Fruit fly (Drosophila melanogaster) whole organism, wandering third instar larva: ENCODE results near the gene CG8671.

Experiments used
- Abd-B ChIP-seq: fragments of >200 bp; optimal IDR thresholded peaks from 2 replicates; lab custom pipeline; 2017; ENCODE audit warnings: missing biosample characterization, missing genetic modification characterization
- CrebA ChIP-seq: fragments of 200-800 bp; sonication (Bioruptor generic); optimal IDR thresholded peaks from 2 replicates; lab custom pipeline; 2016; ENCODE audit warnings: missing biosample characterization, mild to moderate bottlenecking, missing genetic modification characterization, borderline replicate concordance
- Dfd ChIP-seq: fragments of >200 bp; optimal IDR thresholded peaks from 2 replicates; lab custom pipeline; 2017; ENCODE audit warnings: missing biosample characterization, missing genetic modification characterization
- Dif ChIP-seq: fragments of 200-275, 200-300 bp; sonication (Bioruptor generic); optimal IDR thresholded peaks from 2 replicates; lab custom pipeline; 2018; ENCODE audit warnings: missing biosample characterization, missing genetic modification characterization; ENCODE audit not compliant: partially characterized antibody
- HLH106 ChIP-seq: fragments of 200-800 bp; optimal IDR thresholded peaks from 3 replicates; lab custom pipeline; 2019; ENCODE audit warnings: missing biosample characterization, mild to moderate bottlenecking, missing genetic modification characterization, moderate library complexity
- Hnf4 ChIP-seq: fragments of 200-800 bp; sonication (Bioruptor generic); optimal IDR thresholded peaks from 2 replicates; lab custom pipeline; 2016; ENCODE audit warnings: missing biosample characterization, mild to moderate bottlenecking, missing genetic modification characterization
- Hr83 ChIP-seq: fragments of 200-300 bp; sonication (Bioruptor generic); optimal IDR thresholded peaks from 2 replicates; lab custom pipeline; 2016; ENCODE audit warnings: missing biosample characterization, mild to moderate bottlenecking, missing genetic modification characterization, moderate library complexity; ENCODE audit not compliant: poor library complexity, severe bottlenecking
- Mio ChIP-seq: sonication (Bioruptor generic); optimal IDR thresholded peaks from 2 replicates; lab custom pipeline; 2016; ENCODE audit warnings: missing biosample characterization, missing genetic modification characterization
- Myc ChIP-seq: fragments of >200 bp; optimal IDR thresholded peaks from 2 replicates; lab custom pipeline; 2017
- N ChIP-seq: fragments of >200 bp; optimal IDR thresholded peaks from 2 replicates; lab custom pipeline; 2018; ENCODE audit warnings: missing biosample characterization, missing external identifiers, missing genetic modification characterization
- OdsH ChIP-seq: fragments of 200-800 bp; sonication (Bioruptor generic); optimal IDR thresholded peaks from 2 replicates; lab custom pipeline; 2016; ENCODE audit warnings: missing biosample characterization, mild to moderate bottlenecking, missing genetic modification characterization
- Rel ChIP-seq, 2 experiments: fragments of 200-800 bp; sonication (Bioruptor generic) in 1 of 2; optimal IDR thresholded peaks; 2 replicates in 1 of 2; 3 replicates in 1 of 2; lab custom pipeline; 2016 to 2019; ENCODE audit warnings: mild to moderate bottlenecking in 2 of 2, missing biosample characterization in 2 of 2, missing genetic modification characterization in 2 of 2, moderate library complexity in 1 of 2
- Sp1 ChIP-seq: fragments of 200-800 bp; sonication (Bioruptor generic); optimal IDR thresholded peaks from 3 replicates; lab custom pipeline; 2019; ENCODE audit warnings: missing biosample characterization, mild to moderate bottlenecking, missing genetic modification characterization, moderate library complexity
- Vsx2 ChIP-seq: fragments of 200-300, 225-300 bp; sonication (Bioruptor generic); optimal IDR thresholded peaks from 2 replicates; lab custom pipeline; 2018; ENCODE audit warnings: missing biosample characterization, missing genetic modification characterization; ENCODE audit not compliant: partially characterized antibody
- br ChIP-seq: fragments of 200-800 bp; sonication (Bioruptor generic); optimal IDR thresholded peaks from 2 replicates; lab custom pipeline; 2016; ENCODE audit warnings: missing biosample characterization, missing genetic modification characterization
- brk ChIP-seq: fragments of 200-800 bp; sonication (Bioruptor generic); optimal IDR thresholded peaks from 2 replicates; lab custom pipeline; 2016; ENCODE audit warnings: missing biosample characterization, mild to moderate bottlenecking, missing genetic modification characterization
- dl ChIP-seq, 2 experiments: fragments of 175-275, 200-275 bp in 1 of 2; fragments of 200-275 bp in 1 of 2; sonication (Bioruptor generic); optimal IDR thresholded peaks; lab custom pipeline; 2018; ENCODE audit warnings: mild to moderate bottlenecking in 2 of 2, missing biosample characterization in 2 of 2, missing genetic modification characterization in 2 of 2, moderate library complexity in 2 of 2; ENCODE audit not compliant: partially characterized antibody in 2 of 2, insufficient read depth in 1 of 2
- dmrt93B ChIP-seq: fragments of 200-800 bp; sonication (Bioruptor generic); optimal IDR thresholded peaks from 2 replicates; lab custom pipeline; 2018; ENCODE audit warnings: missing biosample characterization, mild to moderate bottlenecking, missing genetic modification characterization
- foxo ChIP-seq, 2 experiments: fragments of 200-800 bp; sonication (Bioruptor generic); optimal IDR thresholded peaks; 2 replicates in 1 of 2; 3 replicates in 1 of 2; lab custom pipeline; 2016 to 2017; ENCODE audit warnings: missing biosample characterization in 2 of 2, missing genetic modification characterization in 2 of 2
- h ChIP-seq: fragments of 200-800 bp; sonication (Bioruptor generic); optimal IDR thresholded peaks from 3 replicates; lab custom pipeline; 2016; ENCODE audit warnings: missing biosample characterization, mild to moderate bottlenecking, missing genetic modification characterization
- pan ChIP-seq: fragments of >200 bp; optimal IDR thresholded peaks from 2 replicates; lab custom pipeline; 2017
- rgr ChIP-seq: fragments of 200-800 bp; sonication (Bioruptor generic); optimal IDR thresholded peaks from 3 replicates; lab custom pipeline; 2016; ENCODE audit warnings: missing biosample characterization, mild to moderate bottlenecking, missing genetic modification characterization
- sage ChIP-seq: fragments of 200-800 bp; sonication (Bioruptor generic); optimal IDR thresholded peaks from 2 replicates; lab custom pipeline; 2016; ENCODE audit warnings: missing biosample characterization, mild to moderate bottlenecking, missing genetic modification characterization
- sv ChIP-seq: fragments of 200-800 bp; sonication (Bioruptor generic); optimal IDR thresholded peaks from 3 replicates; lab custom pipeline; 2016; ENCODE audit warnings: missing biosample characterization, missing genetic modification characterization
- tai ChIP-seq: sonication (Bioruptor generic); optimal IDR thresholded peaks from 2 replicates; lab custom pipeline; 2016; ENCODE audit warnings: missing biosample characterization, missing genetic modification characterization
- usp ChIP-seq: fragments of >200 bp; optimal IDR thresholded peaks from 2 replicates; lab custom pipeline; 2017; ENCODE audit warnings: missing biosample characterization, missing genetic modification characterization
- woc ChIP-seq: sonication (Bioruptor generic); optimal IDR thresholded peaks from 2 replicates; lab custom pipeline; 2016; ENCODE audit warnings: missing biosample characterization, mild to moderate bottlenecking, missing genetic modification characterization

The CG8671 gene

dm6 chr2L:21302064-21302463 lies 39.3 kb downstream of the CG8671 start:
- no peak for TF ChIP-seq pan (lab: Kevin White, UChicago)
- peak; percentile 82 for TF ChIP-seq Dfd (GFP tag; lab: Kevin White, UChicago)

dm6 chr2L:21303655-21304532 lies 41.1 kb downstream of the CG8671 start:
- TF ChIP-seq CrebA (GFP tag; lab: Kevin White, UChicago) (no peak), tai (GFP tag; lab: Kevin White, UChicago) (no peak), dmrt93B (GFP tag; lab: Kevin White, UChicago) (no peak), Vsx2 (GFP tag; lab: Kevin White, UChicago) (no peak), foxo (GFP tag; optimal IDR thresholded peaks at IDR 0.05; lab: Kevin White, UChicago) (no peak), pan (lab: Kevin White, UChicago) (no peak), Dif (GFP tag; lab: Kevin White, UChicago) (no peak), Mio (GFP tag; lab: Kevin White, UChicago) (no peak), Sp1 (GFP tag; lab: Kevin White, UChicago) (no peak), Rel (GFP tag; optimal IDR thresholded peaks at IDR 0.05; lab: Kevin White, UChicago) (no peak), Rel (tag; optimal IDR thresholded peaks at IDR 0.05; lab: Kevin White, UChicago) (no peak)

DNA sequence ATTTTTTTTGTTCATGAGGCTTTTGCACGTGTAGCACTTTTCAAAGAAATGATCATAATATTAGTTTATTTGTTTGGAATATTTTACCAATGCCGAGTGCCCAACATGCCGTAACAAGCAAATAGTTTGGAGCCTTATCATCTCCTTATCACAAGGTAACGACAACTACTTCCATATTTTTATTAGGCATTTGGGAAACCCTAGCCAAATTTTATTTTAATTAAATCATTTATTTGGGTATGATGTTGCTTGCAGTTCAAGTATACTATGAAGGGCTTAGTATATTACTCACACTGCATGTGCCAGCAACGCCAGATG lies 41.7 kb downstream of the CG8671 start:
- TF ChIP-seq sage (GFP tag; lab: Kevin White, UChicago) (no peak), brk (GFP tag; lab: Kevin White, UChicago) (no peak), Hr83 (GFP tag; lab: Kevin White, UChicago) (no peak), tai (GFP tag; lab: Kevin White, UChicago) (no peak), h (GFP tag; lab: Kevin White, UChicago) (no peak), Sp1 (GFP tag; lab: Kevin White, UChicago) (no peak), Abd-B (GFP tag; lab: Kevin White, UChicago) (no peak), dl (GFP tag; optimal IDR thresholded peaks at IDR 0.05; lab: Kevin White, UChicago; ENCODE audit: insufficient read depth in 1 of 2, partially characterized antibody in 2 of 2) (no peak), usp (GFP tag; lab: Kevin White, UChicago) (no peak), woc (GFP tag; lab: Kevin White, UChicago) (no peak), Mio (GFP tag; lab: Kevin White, UChicago) (no peak), Rel (GFP tag; optimal IDR thresholded peaks at IDR 0.05; lab: Kevin White, UChicago) (no peak), Rel (tag; optimal IDR thresholded peaks at IDR 0.05; lab: Kevin White, UChicago) (no peak), N (GFP tag; lab: Kevin White, UChicago) (no peak), Myc (lab: Kevin White, UChicago) (no peak), CrebA (GFP tag; lab: Kevin White, UChicago) (no peak), OdsH (GFP tag; lab: Kevin White, UChicago) (no peak), br (GFP tag; lab: Kevin White, UChicago) (no peak), pan (lab: Kevin White, UChicago) (no peak), sv (GFP tag; lab: Kevin White, UChicago) (no peak)
- TF ChIP-seq, all 38 proteins: peak for 0

dm6 chr2L:21307795-21308426 lies 45.2 kb downstream of the CG8671 start:
- no peak for TF ChIP-seq Hnf4 (GFP tag; lab: Kevin White, UChicago)
- TF ChIP-seq HLH106 (tag; lab: Kevin White, UChicago) = no peak
- TF ChIP-seq rgr (GFP tag; lab: Kevin White, UChicago) = no peak
- no peak for TF ChIP-seq Rel (GFP tag; optimal IDR thresholded peaks at IDR 0.05; lab: Kevin White, UChicago)
- TF ChIP-seq Rel (tag; optimal IDR thresholded peaks at IDR 0.05; lab: Kevin White, UChicago) = peak; percentile 54
